Worm (Caenorhabditis elegans) whole organism, midembryonic: ENCODE results near the gene rgs-10.

ENCODE experiments used
- T22C8.4 ChIP-seq: fragments of 200-800 bp; sonication (Bioruptor generic); IDR thresholded peaks from 2 replicates; pipeline ENCODE4 v1.3.6; 2022; ENCODE audit warnings: missing genetic modification characterization, missing compliant biosample characterization
- flt-1 ChIP-seq: fragments of 200-800 bp; sonication (Bioruptor generic); IDR thresholded peaks from 2 replicates; pipeline ENCODE4 v1.3.6; 2022; ENCODE audit warnings: missing genetic modification characterization, missing compliant biosample characterization
- med-1 ChIP-seq: sonication (generic microtip); optimal IDR thresholded peaks from 2 replicates; lab custom pipeline; 2017; ENCODE audit warnings: missing genetic modification characterization, mild to moderate bottlenecking, missing compliant biosample characterization, antibody characterized with exemption, missing genetic modification reagents; ENCODE audit not compliant: insufficient read depth
- ref-1 ChIP-seq: fragments of 200-800 bp; sonication (Bioruptor generic); conservative IDR thresholded peaks from 2 replicates; pipeline ENCODE4 v1.3.6; 2022; ENCODE audit warnings: missing genetic modification reagents, missing genetic modification characterization, missing compliant biosample characterization
- ztf-29 ChIP-seq: fragments of 200-800 bp; sonication (Bioruptor generic); IDR thresholded peaks from 2 replicates; pipeline ENCODE4 v1.3.6; 2022; ENCODE audit warnings: missing genetic modification reagents, missing genetic modification characterization, missing compliant biosample characterization

- TF ChIP-seq flt-1 (GFP tag; lab: Robert Waterston, UW) (peak; percentile 25; the same call in 1 of the 2 replicates), med-1 (GFP tag; lab: Kevin White, UChicago) (no peak), ref-1 (GFP tag; lab: Robert Waterston, UW) (no peak), ztf-29 (no peak), T22C8.4 (peak; percentile 75)
These were observed 20.7 kb downstream of the rgs-10 start, which contains the start of gene rbg-1 for ce11 chrX:14983274-14983673.
